Fruit fly (Drosophila melanogaster) whole organism, embryonic: ENCODE measurements around the gene Sgt1.

Source experiments
- CG16779 ChIP-seq: fragments of 200-800 bp; sonication (Bioruptor generic); IDR thresholded peaks from 2 replicates; pipeline ENCODE4 v1.3.6; 2022; ENCODE audit warnings: missing biosample characterization, missing genetic modification characterization
- CG18764 ChIP-seq: fragments of 200-800 bp; sonication (Bioruptor generic); optimal IDR thresholded peaks from 3 replicates; lab custom pipeline; 2016; ENCODE audit warnings: missing biosample characterization, missing genetic modification characterization
- Ets97D ChIP-seq: fragments of 200-800 bp; sonication (Bioruptor generic); optimal IDR thresholded peaks from 3 replicates; lab custom pipeline; 2016; ENCODE audit warnings: missing biosample characterization, missing genetic modification characterization
- Hmr ChIP-seq: fragments of 200-800 bp; sonication (Bioruptor generic); optimal IDR thresholded peaks from 3 replicates; lab custom pipeline; 2017; ENCODE audit warnings: mild to moderate bottlenecking, missing biosample characterization, missing genetic modification reagents, missing genetic modification characterization
- Hr78 ChIP-seq, 2 experiments: fragments of 200-800 bp in 1 of 2; fragments of >200 bp in 1 of 2; sonication (Bioruptor generic) in 1 of 2; optimal IDR thresholded peaks; 2 replicates each; lab custom pipeline; 2017 to 2019; ENCODE audit warnings: missing biosample characterization in 2 of 2, missing genetic modification characterization in 2 of 2, mild to moderate bottlenecking in 1 of 2, moderate library complexity in 1 of 2
- Lhr ChIP-seq: fragments of 200-800 bp; sonication (Bioruptor generic); optimal IDR thresholded peaks from 3 replicates; lab custom pipeline; 2017; ENCODE audit warnings: mild to moderate bottlenecking, missing biosample characterization, missing genetic modification reagents, missing genetic modification characterization
- Trl ChIP-seq, 3 experiments: fragments of >200 bp in 2 of 3; fragments of 200-800 bp in 1 of 3; sonication (Bioruptor generic) in 1 of 3; optimal IDR thresholded peaks; 2 replicates in 1 of 3; 3 replicates in 2 of 3; lab custom pipeline; 2016 to 2017; ENCODE audit warnings: missing biosample characterization in 1 of 3, missing genetic modification characterization in 1 of 3
- sob ChIP-seq: fragments of 200-800 bp; sonication (Bioruptor generic); IDR thresholded peaks from 2 replicates; pipeline ENCODE4 v1.3.6; 2022; ENCODE audit warnings: missing biosample characterization, missing genetic modification characterization
- sug ChIP-seq: fragments of 200-800 bp; optimal IDR thresholded peaks from 2 replicates; lab custom pipeline; 2019; ENCODE audit warnings: missing biosample characterization, mild to moderate bottlenecking, missing genetic modification characterization, moderate library complexity

dm6 chr3R:8254347-8254746 lies 50.7 kb downstream of the Sgt1 start:
- no peak for TF ChIP-seq Hr78 (GFP tag; optimal IDR thresholded peaks at IDR 0.05; lab: Kevin White, UChicago)
- no peak for TF ChIP-seq Ets97D (GFP tag; lab: Kevin White, UChicago)
- TF ChIP-seq Lhr (GFP tag; lab: Kevin White, UChicago): no peak
- TF ChIP-seq CG18764: no peak
- TF ChIP-seq Hmr (GFP tag; lab: Kevin White, UChicago): no peak
- no peak for TF ChIP-seq CG16779
- no peak for TF ChIP-seq sug
- TF ChIP-seq sob: no peak
- no peak for TF ChIP-seq Trl (optimal IDR thresholded peaks at IDR 0.05; lab: Kevin White, UChicago)
- no peak for TF ChIP-seq Trl (GFP tag; optimal IDR thresholded peaks at IDR 0.05; lab: Kevin White, UChicago)
